Worm (Caenorhabditis elegans): ENCODE data around the gene sfxn-1.4.

Gene sfxn-1.4

ce11 chrII:11675877-11676473 is 5.1 kb downstream of the sfxn-1.4 start, which contains the start of the genes trr-1 and C47D12.2:
TSS of gene trr-1 (minus strand) at chrII:11675927.
TSS of gene C47D12.2 (plus strand) at chrII:11676306.
- TF ChIP-seq flt-1 (GFP tag; IDR thresholded peaks at IDR 0.05): no peak
- peak; percentile 27 for TF ChIP-seq med-1 (GFP tag; optimal IDR thresholded peaks at IDR 0.05; ENCODE audit: insufficient read depth)

- no peak for TF ChIP-seq cog-1 (tag; optimal IDR thresholded peaks at IDR 0.05)
- TF ChIP-seq klf-2 (GFP tag; conservative IDR thresholded peaks at IDR 0.05): no peak
- no peak for TF ChIP-seq ref-1 (GFP tag; conservative IDR thresholded peaks at IDR 0.05)
Measured at ce11 chrII:11658854-11659253, 22.2 kb downstream of the sfxn-1.4 start.

- no peak for TF ChIP-seq T22C8.4 (GFP tag; IDR thresholded peaks at IDR 0.05)
- TF ChIP-seq med-1 (GFP tag; optimal IDR thresholded peaks at IDR 0.05; ENCODE audit: insufficient read depth): no peak
- no peak for TF ChIP-seq klf-2 (GFP tag; conservative IDR thresholded peaks at IDR 0.05)
- no peak for TF ChIP-seq cog-1 (tag; optimal IDR thresholded peaks at IDR 0.05)
- TF ChIP-seq flt-1 (GFP tag; IDR thresholded peaks at IDR 0.05): no peak
- no peak for TF ChIP-seq ztf-29 (GFP tag; IDR thresholded peaks at IDR 0.05)
- TF ChIP-seq ztf-23 (GFP tag; IDR thresholded peaks at IDR 0.05): no peak
- no peak for TF ChIP-seq ref-1 (GFP tag; conservative IDR thresholded peaks at IDR 0.05)
- TF ChIP-seq tab-1 (GFP tag; IDR thresholded peaks at IDR 0.05): no peak
Measured at ce11 chrII:11657079-11657478, 24.0 kb downstream of the sfxn-1.4 start, which contains the start of gene nep-1. TSS of gene nep-1 (minus strand) at chrII:11657179.

ce11 chrII:11652679-11653174 is 28.3 kb downstream of the sfxn-1.4 start, which contains the start of the genes rad-23 and rpn-12:
TSS of gene rad-23 (minus strand) at chrII:11652729.
TSS of gene rpn-12 (plus strand) at chrII:11653124.
- TF ChIP-seq cog-1 (tag; optimal IDR thresholded peaks at IDR 0.05) (peak; percentile 32), tab-1 (GFP tag; IDR thresholded peaks at IDR 0.05) (no peak)

ce11 chrII:11652125-11652524 is 28.9 kb downstream of the sfxn-1.4 start:
- TF ChIP-seq tab-1 (GFP tag; IDR thresholded peaks at IDR 0.05) (no peak), ref-1 (GFP tag; conservative IDR thresholded peaks at IDR 0.05) (no peak), ztf-29 (GFP tag; IDR thresholded peaks at IDR 0.05) (no peak), T22C8.4 (GFP tag; IDR thresholded peaks at IDR 0.05) (no peak), ztf-23 (GFP tag; IDR thresholded peaks at IDR 0.05) (no peak), cog-1 (tag; optimal IDR thresholded peaks at IDR 0.05) (no peak), klf-2 (GFP tag; conservative IDR thresholded peaks at IDR 0.05) (no peak), med-1 (GFP tag; optimal IDR thresholded peaks at IDR 0.05; ENCODE audit: insufficient read depth) (no peak), flt-1 (GFP tag; IDR thresholded peaks at IDR 0.05) (no peak)

ce11 chrII:11650975-11651588 is 30.0 kb downstream of the sfxn-1.4 start, which contains the start of gene coa-7:
TSS of gene coa-7 (minus strand) at chrII:11651148.
- TF ChIP-seq cog-1 (tag; optimal IDR thresholded peaks at IDR 0.05) (no peak), tab-1 (GFP tag; IDR thresholded peaks at IDR 0.05) (no peak), ztf-29 (GFP tag; IDR thresholded peaks at IDR 0.05) (no peak), klf-2 (GFP tag; conservative IDR thresholded peaks at IDR 0.05) (no peak), med-1 (GFP tag; optimal IDR thresholded peaks at IDR 0.05; ENCODE audit: insufficient read depth) (no peak)

ce11 chrII:11649239-11649638 is 31.8 kb downstream of the sfxn-1.4 start:
- TF ChIP-seq med-1 (GFP tag; optimal IDR thresholded peaks at IDR 0.05; ENCODE audit: insufficient read depth) (no peak), ref-1 (GFP tag; conservative IDR thresholded peaks at IDR 0.05) (no peak), ztf-23 (GFP tag; IDR thresholded peaks at IDR 0.05) (no peak), flt-1 (GFP tag; IDR thresholded peaks at IDR 0.05) (no peak), cog-1 (tag; optimal IDR thresholded peaks at IDR 0.05) (no peak), T22C8.4 (GFP tag; IDR thresholded peaks at IDR 0.05) (no peak), tab-1 (GFP tag; IDR thresholded peaks at IDR 0.05) (no peak), klf-2 (GFP tag; conservative IDR thresholded peaks at IDR 0.05) (no peak), ztf-29 (GFP tag; IDR thresholded peaks at IDR 0.05) (no peak)

ce11 chrII:11646874-11647273 is 34.2 kb downstream of the sfxn-1.4 start:
- TF ChIP-seq ztf-23 (GFP tag; IDR thresholded peaks at IDR 0.05) (no peak), tab-1 (GFP tag; IDR thresholded peaks at IDR 0.05) (no peak), flt-1 (GFP tag; IDR thresholded peaks at IDR 0.05) (no peak), med-1 (GFP tag; optimal IDR thresholded peaks at IDR 0.05; ENCODE audit: insufficient read depth) (no peak), ref-1 (GFP tag; conservative IDR thresholded peaks at IDR 0.05) (no peak), klf-2 (GFP tag; conservative IDR thresholded peaks at IDR 0.05) (no peak), T22C8.4 (GFP tag; IDR thresholded peaks at IDR 0.05) (no peak), ztf-29 (GFP tag; IDR thresholded peaks at IDR 0.05) (no peak), cog-1 (tag; optimal IDR thresholded peaks at IDR 0.05) (no peak)

ce11 chrII:11646276-11646797 is 34.7 kb downstream of the sfxn-1.4 start, which contains the start of gene ghi-1:
TSS of gene ghi-1 (plus strand) at chrII:11646747.
- no peak for TF ChIP-seq flt-1 (GFP tag; IDR thresholded peaks at IDR 0.05)
- no peak for TF ChIP-seq med-1 (GFP tag; optimal IDR thresholded peaks at IDR 0.05; ENCODE audit: insufficient read depth)
- no peak for TF ChIP-seq cog-1 (tag; optimal IDR thresholded peaks at IDR 0.05)
- no peak for TF ChIP-seq ztf-29 (GFP tag; IDR thresholded peaks at IDR 0.05)
- TF ChIP-seq T22C8.4 (GFP tag; IDR thresholded peaks at IDR 0.05): no peak
- no peak for TF ChIP-seq tab-1 (GFP tag; IDR thresholded peaks at IDR 0.05)

- no peak for TF ChIP-seq ztf-23 (GFP tag; IDR thresholded peaks at IDR 0.05)
- no peak for TF ChIP-seq T22C8.4 (GFP tag; IDR thresholded peaks at IDR 0.05)
- no peak for TF ChIP-seq cog-1 (tag; optimal IDR thresholded peaks at IDR 0.05)
- TF ChIP-seq med-1 (GFP tag; optimal IDR thresholded peaks at IDR 0.05; ENCODE audit: insufficient read depth): no peak
- no peak for TF ChIP-seq ztf-29 (GFP tag; IDR thresholded peaks at IDR 0.05)
- TF ChIP-seq tab-1 (GFP tag; IDR thresholded peaks at IDR 0.05): no peak
- TF ChIP-seq ref-1 (GFP tag; conservative IDR thresholded peaks at IDR 0.05): no peak
- no peak for TF ChIP-seq klf-2 (GFP tag; conservative IDR thresholded peaks at IDR 0.05)
- no peak for TF ChIP-seq flt-1 (GFP tag; IDR thresholded peaks at IDR 0.05)
Measured at ce11 chrII:11645383-11645782, 35.7 kb downstream of the sfxn-1.4 start.
